Worm (Caenorhabditis elegans): ENCODE data around the gene vha-15.

Gene vha-15

ce11 chrX:2229305-2230172, 8.2 kb upstream of the vha-15 start, which contains the start of gene lin-32:
Gene lin-32 (minus strand): TSS chrX:2230122.
- TF ChIP-seq ama-1 (optimal IDR thresholded peaks at IDR 0.05), result no peak
- TF ChIP-seq sem-4 (tag; optimal IDR thresholded peaks at IDR 0.05), result no peak
- no peak for TF ChIP-seq crh-2 (tag; optimal IDR thresholded peaks at IDR 0.05)
- no peak for TF ChIP-seq nhr-23 (tag; optimal IDR thresholded peaks at IDR 0.05)
- no peak for TF ChIP-seq ZK546.5 (tag; optimal IDR thresholded peaks at IDR 0.05)
- no peak for TF ChIP-seq unc-39 (tag; optimal IDR thresholded peaks at IDR 0.05)
- TF ChIP-seq skn-1 (tag; optimal IDR thresholded peaks at IDR 0.05), result no peak
- no peak for TF ChIP-seq nhr-11 (tag; optimal IDR thresholded peaks at IDR 0.05)
- TF ChIP-seq lin-13 (GFP tag; optimal IDR thresholded peaks at IDR 0.05), result no peak
- TF ChIP-seq mdl-1 (tag; optimal IDR thresholded peaks at IDR 0.05), result no peak
- TF ChIP-seq sma-9 (GFP tag; optimal IDR thresholded peaks at IDR 0.05), result no peak
- TF ChIP-seq sma-9 (tag; optimal IDR thresholded peaks at IDR 0.05), result no peak
- no peak for TF ChIP-seq nhr-237 (tag; optimal IDR thresholded peaks at IDR 0.05)
- no peak for TF ChIP-seq lsy-2 (tag; optimal IDR thresholded peaks at IDR 0.05)

ce11 chrX:2231346-2231745, 6.4 kb upstream of the vha-15 start:
- TF ChIP-seq fos-1 (tag; optimal IDR thresholded peaks at IDR 0.05), result no peak
- TF ChIP-seq elt-1 (tag; optimal IDR thresholded peaks at IDR 0.05), result no peak
- no peak for TF ChIP-seq nhr-12 (tag; optimal IDR thresholded peaks at IDR 0.05)
- no peak for TF ChIP-seq F13H6.1 (tag; optimal IDR thresholded peaks at IDR 0.05)
- no peak for TF ChIP-seq lin-13 (GFP tag; optimal IDR thresholded peaks at IDR 0.05)
- TF ChIP-seq nhr-237 (tag; optimal IDR thresholded peaks at IDR 0.05), result no peak
- TF ChIP-seq ceh-82 (tag; optimal IDR thresholded peaks at IDR 0.05), result no peak

- TF ChIP-seq F13H6.1 (tag; optimal IDR thresholded peaks at IDR 0.05) (peak; percentile 37), alr-1 (tag; optimal IDR thresholded peaks at IDR 0.05) (no peak), nhr-129 (tag; optimal IDR thresholded peaks at IDR 0.05) (peak; percentile 52), ceh-82 (tag; optimal IDR thresholded peaks at IDR 0.05) (no peak), mab-5 (tag; optimal IDR thresholded peaks at IDR 0.05) (no peak), zag-1 (tag; optimal IDR thresholded peaks at IDR 0.05) (no peak), snpc-4 (tag; optimal IDR thresholded peaks at IDR 0.05) (no peak), elt-3 (tag; optimal IDR thresholded peaks at IDR 0.05) (no peak), nhr-12 (tag; optimal IDR thresholded peaks at IDR 0.05) (no peak), lsy-2 (tag; optimal IDR thresholded peaks at IDR 0.05) (peak in 1 of 2 experiments; percentile 83), C34F6.9 (tag; optimal IDR thresholded peaks at IDR 0.05) (peak; percentile 72), blmp-1 (tag; optimal IDR thresholded peaks at IDR 0.05; ENCODE audit: insufficient read depth) (no peak), ztf-11 (tag; optimal IDR thresholded peaks at IDR 0.05) (no peak), sem-4 (tag; optimal IDR thresholded peaks at IDR 0.05) (no peak), ceh-16 (tag; optimal IDR thresholded peaks at IDR 0.05) (no peak), nhr-6 (tag; optimal IDR thresholded peaks at IDR 0.05) (no peak), nhr-25 (tag; optimal IDR thresholded peaks at IDR 0.05) (peak; percentile 41), nhr-10 (tag; optimal IDR thresholded peaks at IDR 0.05) (no peak), skn-1 (tag; optimal IDR thresholded peaks at IDR 0.05) (no peak), unc-55 (GFP tag; optimal IDR thresholded peaks at IDR 0.05) (peak; percentile 74), lin-13 (GFP tag; optimal IDR thresholded peaks at IDR 0.05) (peak; percentile 51), ama-1 (optimal IDR thresholded peaks at IDR 0.05) (no peak), fos-1 (tag; optimal IDR thresholded peaks at IDR 0.05) (peak; percentile 10), gmeb-1 (tag; optimal IDR thresholded peaks at IDR 0.05) (no peak), lin-11 (tag; optimal IDR thresholded peaks at IDR 0.05) (no peak), crh-2 (tag; optimal IDR thresholded peaks at IDR 0.05) (peak; percentile 60), sma-9 (GFP tag; optimal IDR thresholded peaks at IDR 0.05) (peak; percentile 24), sma-9 (tag; optimal IDR thresholded peaks at IDR 0.05) (no peak)
These were observed 3.8 kb upstream of the vha-15 start, which contains the start of gene T14F9.2 for ce11 chrX:2233929-2234328. Gene T14F9.2 (plus strand): TSS chrX:2234324.

ce11 chrX:2241147-2241798, 3.6 kb downstream of the vha-15 start:
- TF ChIP-seq ZK546.5 (tag; optimal IDR thresholded peaks at IDR 0.05) (no peak), mdl-1 (tag; optimal IDR thresholded peaks at IDR 0.05) (no peak), nhr-237 (tag; optimal IDR thresholded peaks at IDR 0.05) (peak; percentile 1)
